Worm (Caenorhabditis elegans): ENCODE results near the gene C46F11.5.

Gene C46F11.5

ce11 chrIII:3675480-3675879 is 18.1 kb upstream of the C46F11.5 start:
- TF ChIP-seq lsy-12 (tag; optimal IDR thresholded peaks at IDR 0.05): no peak
- TF ChIP-seq ZK546.5 (tag; optimal IDR thresholded peaks at IDR 0.05): no peak
- no peak for TF ChIP-seq elt-3 (tag; optimal IDR thresholded peaks at IDR 0.05)
- TF ChIP-seq tbx-2 (tag; optimal IDR thresholded peaks at IDR 0.05): no peak
- no peak for TF ChIP-seq skn-1 (tag; optimal IDR thresholded peaks at IDR 0.05)
- no peak for TF ChIP-seq zag-1 (tag; optimal IDR thresholded peaks at IDR 0.05)
- TF ChIP-seq elt-1 (tag; optimal IDR thresholded peaks at IDR 0.05): no peak
- no peak for TF ChIP-seq nhr-25 (tag; optimal IDR thresholded peaks at IDR 0.05)
- no peak for TF ChIP-seq mdl-1 (tag; optimal IDR thresholded peaks at IDR 0.05)
- no peak for TF ChIP-seq mml-1 (tag; optimal IDR thresholded peaks at IDR 0.05)
- no peak for TF ChIP-seq ztf-4 (tag; optimal IDR thresholded peaks at IDR 0.05)
- TF ChIP-seq snpc-4 (tag; optimal IDR thresholded peaks at IDR 0.05): no peak
- TF ChIP-seq lin-39 (tag; optimal IDR thresholded peaks at IDR 0.05): no peak
- TF ChIP-seq daf-12 (tag; optimal IDR thresholded peaks at IDR 0.05): no peak
- no peak for TF ChIP-seq fkh-2 (tag; optimal IDR thresholded peaks at IDR 0.05)

DNA sequence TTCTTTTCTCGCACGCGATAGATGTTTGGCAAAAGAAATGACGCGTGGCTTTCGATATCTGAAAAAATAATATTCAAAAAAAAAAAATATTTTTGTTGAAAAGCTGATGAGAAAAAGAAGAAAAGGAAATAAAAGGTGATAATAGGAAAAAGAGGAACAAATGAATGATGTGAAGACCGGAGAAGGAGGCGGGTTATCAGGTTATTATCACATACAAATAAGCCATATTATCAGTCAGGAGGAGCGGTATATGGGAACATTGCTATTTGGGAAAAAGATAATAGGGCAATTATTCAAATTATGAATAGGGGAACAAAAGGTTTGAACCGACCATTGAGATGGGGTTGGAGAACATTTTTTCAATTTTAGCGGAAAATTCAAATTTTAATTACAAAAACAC is 16.7 kb upstream of the C46F11.5 start:
- TF ChIP-seq fos-1 (tag; optimal IDR thresholded peaks at IDR 0.05) (no peak), elt-1 (tag; optimal IDR thresholded peaks at IDR 0.05) (no peak), daf-12 (tag; optimal IDR thresholded peaks at IDR 0.05) (no peak), nhr-67 (tag; optimal IDR thresholded peaks at IDR 0.05) (no peak), elt-2 (tag; optimal IDR thresholded peaks at IDR 0.05) (no peak), fkh-10 (GFP tag; optimal IDR thresholded peaks at IDR 0.05) (no peak), pha-4 (tag; optimal IDR thresholded peaks at IDR 0.05) (no peak), mdl-1 (tag; optimal IDR thresholded peaks at IDR 0.05) (no peak), nhr-28 (tag; optimal IDR thresholded peaks at IDR 0.05) (no peak)

DNA sequence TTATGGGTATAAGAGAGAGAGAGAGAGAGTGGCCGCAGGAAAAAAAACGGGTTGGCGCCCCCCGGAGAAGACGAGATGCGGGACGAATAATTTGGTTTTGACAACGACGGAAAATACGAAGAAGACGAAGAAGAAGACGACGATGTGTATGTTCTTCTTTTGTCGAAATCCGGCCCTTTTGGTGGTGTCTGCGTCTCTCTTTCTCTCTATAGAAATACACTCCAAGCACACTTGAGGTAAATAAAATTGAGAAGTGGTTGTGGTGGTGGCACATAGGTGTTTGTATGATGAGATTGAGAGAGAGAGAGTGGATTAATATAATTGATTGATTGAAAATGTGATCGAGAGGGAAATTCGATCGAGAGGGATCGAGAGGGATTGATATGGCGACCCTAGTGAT is 15.4 kb upstream of the C46F11.5 start:
- peak; percentile 25 for TF ChIP-seq egl-5 (tag; optimal IDR thresholded peaks at IDR 0.05)
- peak; percentile 58 for TF ChIP-seq pha-4 (tag; optimal IDR thresholded peaks at IDR 0.05)
- TF ChIP-seq nhr-11 (tag; optimal IDR thresholded peaks at IDR 0.05): no peak
- TF ChIP-seq nhr-76 (tag; optimal IDR thresholded peaks at IDR 0.05): no peak
- no peak for TF ChIP-seq elt-1 (tag; optimal IDR thresholded peaks at IDR 0.05)
- peak; percentile 61 for TF ChIP-seq nfya-1 (tag; optimal IDR thresholded peaks at IDR 0.05; ENCODE audit: insufficient read depth)
- peak; percentile 35 for TF ChIP-seq hmg-11 (tag; optimal IDR thresholded peaks at IDR 0.05)
- TF ChIP-seq nhr-25 (tag; optimal IDR thresholded peaks at IDR 0.05): peak; percentile 34
- TF ChIP-seq fkh-10 (GFP tag; optimal IDR thresholded peaks at IDR 0.05): peak; percentile 9
- no peak for TF ChIP-seq ceh-16 (tag; optimal IDR thresholded peaks at IDR 0.05)
- TF ChIP-seq egl-27 (tag; optimal IDR thresholded peaks at IDR 0.05): no peak

ce11 chrIII:3670984-3671383 is 13.6 kb upstream of the C46F11.5 start:
- TF ChIP-seq tbx-2 (tag; optimal IDR thresholded peaks at IDR 0.05) (no peak), ama-1 (optimal IDR thresholded peaks at IDR 0.05) (no peak), skn-1 (tag; optimal IDR thresholded peaks at IDR 0.05) (no peak), nhr-12 (tag; optimal IDR thresholded peaks at IDR 0.05) (no peak), ceh-9 (tag; optimal IDR thresholded peaks at IDR 0.05) (no peak), nfya-1 (tag; optimal IDR thresholded peaks at IDR 0.05; ENCODE audit: insufficient read depth) (peak; percentile 27), R02D3.7 (tag; optimal IDR thresholded peaks at IDR 0.05) (no peak), nhr-11 (tag; optimal IDR thresholded peaks at IDR 0.05) (no peak), zag-1 (tag; optimal IDR thresholded peaks at IDR 0.05) (no peak), lsy-12 (tag; optimal IDR thresholded peaks at IDR 0.05) (no peak), jun-1 (tag; optimal IDR thresholded peaks at IDR 0.05) (no peak), pqm-1 (tag; optimal IDR thresholded peaks at IDR 0.05) (no peak), snpc-4 (tag; optimal IDR thresholded peaks at IDR 0.05) (no peak), pha-4 (tag; optimal IDR thresholded peaks at IDR 0.05) (peak; percentile 62), ceh-28 (tag; optimal IDR thresholded peaks at IDR 0.05) (no peak), ceh-16 (tag; optimal IDR thresholded peaks at IDR 0.05) (no peak), nhr-237 (tag; optimal IDR thresholded peaks at IDR 0.05) (no peak), sea-2 (GFP tag; optimal IDR thresholded peaks at IDR 0.05) (no peak), hmg-11 (tag; optimal IDR thresholded peaks at IDR 0.05) (peak; percentile 12), egl-5 (tag; optimal IDR thresholded peaks at IDR 0.05) (no peak), egl-27 (tag; optimal IDR thresholded peaks at IDR 0.05) (no peak)

All from whole organism, L3 larva.